Fruit fly (Drosophila melanogaster) whole organism, adult: Measurements from ENCODE around the gene MED15.
"Not testable (repeated sequence)": the region's sequence is repeated elsewhere in the genome, so short reads cannot be mapped to it uniquely, and the experiment has no call there.

Source experiments
- CG11617 ChIP-seq: fragments of 200-800 bp; sonication (Bioruptor generic); optimal IDR thresholded peaks from 2 replicates; lab custom pipeline; 2017; ENCODE audit warnings: mild to moderate bottlenecking, missing biosample characterization, missing genetic modification reagents, missing genetic modification characterization
- CG12768 ChIP-seq: fragments of 200-800 bp; sonication (Bioruptor generic); optimal IDR thresholded peaks from 2 replicates; lab custom pipeline; 2017; ENCODE audit warnings: missing biosample characterization, missing genetic modification characterization, mild to moderate bottlenecking, moderate library complexity, missing genetic modification reagents
- CG14711 ChIP-seq: fragments of 200-800 bp; sonication (Bioruptor generic); optimal IDR thresholded peaks from 2 replicates; lab custom pipeline; 2018; ENCODE audit warnings: missing biosample characterization, mild to moderate bottlenecking, missing genetic modification characterization, moderate library complexity
- CG1620 ChIP-seq: fragments of 200-800 bp; sonication (Bioruptor generic); optimal IDR thresholded peaks from 2 replicates; lab custom pipeline; 2016; ENCODE audit warnings: missing biosample characterization, missing genetic modification characterization
- CG33017 ChIP-seq: fragments of 200-800 bp; sonication (Bioruptor generic); optimal IDR thresholded peaks from 2 replicates; lab custom pipeline; 2018; ENCODE audit warnings: missing biosample characterization, mild to moderate bottlenecking, missing genetic modification characterization, moderate library complexity
- CG5204 ChIP-seq: fragments of 200-800 bp; sonication (Bioruptor generic); optimal IDR thresholded peaks from 2 replicates; lab custom pipeline; 2016; ENCODE audit warnings: missing biosample characterization, missing genetic modification characterization
- CG7045 ChIP-seq: fragments of 200-800 bp; sonication (Bioruptor generic); optimal IDR thresholded peaks from 2 replicates; lab custom pipeline; 2017; ENCODE audit warnings: missing biosample characterization, mild to moderate bottlenecking, missing genetic modification characterization
- CG7101 ChIP-seq: fragments of 200-800 bp; sonication (Bioruptor generic); optimal IDR thresholded peaks from 2 replicates; lab custom pipeline; 2018; ENCODE audit warnings: missing biosample characterization, mild to moderate bottlenecking, missing genetic modification characterization, moderate library complexity
- Clk ChIP-seq: fragments of 200-800 bp; sonication (Bioruptor generic); optimal IDR thresholded peaks from 2 replicates; lab custom pipeline; 2017; ENCODE audit warnings: missing biosample characterization, missing genetic modification characterization
- Crg-1 ChIP-seq: fragments of 200-800 bp; sonication (Bioruptor generic); optimal IDR thresholded peaks from 2 replicates; lab custom pipeline; 2016; ENCODE audit warnings: missing biosample characterization, missing genetic modification characterization
- Hr96 ChIP-seq: fragments of 200-800 bp; sonication (Bioruptor generic); optimal IDR thresholded peaks from 2 replicates; lab custom pipeline; 2016; ENCODE audit warnings: missing biosample characterization, missing genetic modification characterization
- Mnt ChIP-seq: fragments of 200-800 bp; sonication (Bioruptor generic); optimal IDR thresholded peaks from 2 replicates; lab custom pipeline; 2016; ENCODE audit warnings: missing biosample characterization, mild to moderate bottlenecking, missing genetic modification characterization
- bab1 ChIP-seq: fragments of 200-800 bp; sonication (Bioruptor generic); optimal IDR thresholded peaks from 3 replicates; lab custom pipeline; 2019; ENCODE audit warnings: missing biosample characterization, mild to moderate bottlenecking, missing genetic modification characterization, moderate library complexity
- cic ChIP-seq: fragments of 200-800 bp; sonication (Bioruptor generic); optimal IDR thresholded peaks from 2 replicates; lab custom pipeline; 2017; ENCODE audit warnings: missing biosample characterization, mild to moderate bottlenecking, missing genetic modification characterization, moderate library complexity
- cnc ChIP-seq, 2 experiments: fragments of >200 bp; optimal IDR thresholded peaks; 2 replicates each; lab custom pipeline; 2017
- kay ChIP-seq: fragments of 200-800 bp; sonication (Bioruptor generic); peaks from one replicate; lab custom pipeline; 2016; ENCODE audit warnings: missing biosample characterization, missing genetic modification characterization, borderline replicate concordance
- ovo ChIP-seq: fragments of 200-800 bp; sonication (Bioruptor generic); optimal IDR thresholded peaks from 2 replicates; lab custom pipeline; 2016; ENCODE audit warnings: missing biosample characterization, missing genetic modification characterization
- pad ChIP-seq: fragments of 200-800 bp; sonication (Bioruptor generic); optimal IDR thresholded peaks from 3 replicates; lab custom pipeline; 2017; ENCODE audit warnings: missing biosample characterization, missing genetic modification characterization, mild to moderate bottlenecking, moderate library complexity, missing genetic modification reagents
- tj ChIP-seq: fragments of 200-800 bp; sonication (Bioruptor generic); optimal IDR thresholded peaks from 3 replicates; lab custom pipeline; 2017; ENCODE audit warnings: missing biosample characterization, mild to moderate bottlenecking, missing genetic modification characterization, moderate library complexity
- toe ChIP-seq: fragments of 200-800 bp; sonication (Bioruptor generic); optimal IDR thresholded peaks from 2 replicates; lab custom pipeline; 2016; ENCODE audit warnings: missing biosample characterization, missing genetic modification characterization

MED15 gene

DNA sequence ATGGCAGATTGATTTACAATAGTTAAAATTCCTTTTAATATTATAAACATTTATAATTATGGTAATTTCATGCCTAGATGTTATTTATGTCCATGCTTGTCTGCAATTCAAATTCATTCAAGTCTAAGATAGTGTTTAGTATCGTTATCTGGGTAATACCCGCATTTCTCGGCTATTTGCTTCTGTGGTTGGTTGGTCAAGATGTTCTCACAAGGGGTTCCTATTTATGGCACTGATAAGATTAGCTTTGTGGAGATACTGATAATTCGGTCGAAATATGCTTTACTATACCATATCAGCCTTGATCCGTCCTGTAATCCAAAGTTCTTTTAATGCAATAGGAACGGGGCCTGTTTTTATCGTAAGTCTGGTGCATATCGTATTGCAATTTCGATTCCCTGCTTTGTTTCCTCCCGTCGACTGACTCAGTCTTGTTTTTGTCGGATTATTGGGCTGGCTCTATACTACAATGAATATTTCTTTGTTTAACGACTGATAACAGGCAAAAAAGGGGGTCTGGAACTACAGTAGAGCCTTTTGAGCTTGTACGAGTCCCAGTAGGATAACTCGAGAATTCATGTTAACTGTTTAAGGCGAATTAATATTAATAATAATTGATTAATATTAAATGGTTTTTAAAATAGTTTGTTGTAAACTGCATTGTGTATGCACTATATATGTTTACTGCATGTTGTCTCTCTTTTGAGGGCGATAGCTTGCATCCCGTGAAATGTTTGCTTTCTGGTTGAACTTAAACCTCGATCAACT lies 20.9 kb upstream of the MED15 start:
- no peak for TF ChIP-seq CG1620
- TF ChIP-seq Mnt (GFP tag; lab: Kevin White, UChicago), result peak; percentile 3
- TF ChIP-seq CG14711 (tag; lab: Kevin White, UChicago), result peak; percentile 16

DNA sequence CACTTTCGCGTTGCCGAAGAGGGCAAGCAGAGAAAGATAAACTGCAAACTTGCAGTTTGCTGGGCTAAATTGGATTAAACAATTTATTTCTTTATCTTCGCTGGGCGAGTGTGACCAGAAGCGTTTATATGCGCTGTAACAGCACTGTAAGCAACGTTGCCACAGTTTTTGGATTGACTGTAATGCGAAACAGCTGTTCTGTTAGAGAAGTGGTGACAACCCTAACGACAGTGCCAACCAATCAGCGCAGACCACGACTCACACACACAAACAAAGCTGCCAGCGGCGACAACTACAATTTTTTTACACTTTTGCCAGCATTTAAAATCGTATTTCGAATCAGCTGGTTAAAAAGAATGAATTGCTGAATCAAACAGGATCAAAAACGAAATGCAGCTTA lies 19.9 kb upstream of the MED15 start, which contains the start of the genes crq and shv:
crq (minus strand) TSS at position 153 of the 400 bp plus-strand sequence.
shv (plus strand) TSS at position 237 of the 400 bp plus-strand sequence.
- TF ChIP-seq CG12768 (GFP tag; lab: Kevin White, UChicago), result no peak
- peak; percentile 42 for TF ChIP-seq cic (GFP tag; lab: Kevin White, UChicago)
- TF ChIP-seq toe (GFP tag; lab: Kevin White, UChicago), result no peak
- peak; percentile 38 for TF ChIP-seq pad (GFP tag; lab: Kevin White, UChicago)
- TF ChIP-seq CG14711 (tag; lab: Kevin White, UChicago), result peak; percentile 99
- peak; percentile 74 for TF ChIP-seq tj
- TF ChIP-seq bab1 (GFP tag; lab: Kevin White, UChicago), result peak; percentile 63

DNA sequence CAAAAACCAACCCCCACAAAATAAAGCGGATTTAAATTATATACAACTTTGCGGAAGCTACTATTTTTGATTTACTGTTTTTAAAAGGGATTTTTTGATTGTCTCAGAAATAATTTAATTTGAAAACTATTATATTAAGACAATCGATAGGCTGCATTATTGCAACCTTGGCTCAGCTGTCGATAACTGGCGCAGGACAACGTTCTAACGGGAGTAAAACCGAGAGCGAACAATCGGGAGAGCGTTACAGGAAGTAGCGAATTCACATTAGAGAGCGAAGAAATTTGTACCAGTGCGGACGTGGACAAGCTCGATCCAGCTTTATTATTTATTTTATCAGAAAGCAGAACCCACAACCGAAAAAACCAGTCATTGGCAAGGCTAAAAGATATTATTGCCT lies 17.5 kb upstream of the MED15 start, which contains the start of gene CG4133:
CG4133 (plus strand) TSS at position 258 of the 400 bp plus-strand sequence.
- not testable (repeated sequence) for TF ChIP-seq CG7045 (GFP tag; lab: Kevin White, UChicago); Crg-1; pad (GFP tag; lab: Kevin White, UChicago)

DNA sequence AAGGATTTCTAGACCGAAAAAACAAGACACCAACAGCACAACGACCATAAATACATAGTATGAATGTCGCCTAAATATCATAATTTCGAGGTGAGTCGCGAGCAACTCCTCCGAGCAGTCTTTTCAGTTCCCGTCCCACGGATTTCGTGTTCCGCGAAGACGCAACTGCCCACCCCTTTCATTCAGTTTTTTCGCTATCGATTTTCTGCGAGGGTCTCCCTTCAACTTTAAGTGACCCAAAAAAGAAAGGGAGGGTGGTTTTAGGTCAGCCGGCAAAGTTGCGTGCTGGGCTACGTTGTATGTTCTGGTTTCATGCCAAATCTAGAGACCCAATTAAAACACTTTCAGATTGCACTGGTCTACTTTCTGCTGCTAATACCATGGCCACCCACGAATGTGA lies 17.1 kb upstream of the MED15 start:
- TF ChIP-seq CG11617 (no peak), CG14711 (tag; lab: Kevin White, UChicago) (no peak), cnc (optimal IDR thresholded peaks at IDR 0.05; lab: Kevin White, UChicago) (no peak), pad (GFP tag; lab: Kevin White, UChicago) (no peak), bab1 (GFP tag; lab: Kevin White, UChicago) (no peak), CG7045 (GFP tag; lab: Kevin White, UChicago) (no peak), CG1620 (no peak), toe (GFP tag; lab: Kevin White, UChicago) (no peak), Hr96 (GFP tag; lab: Kevin White, UChicago) (no peak), cic (GFP tag; lab: Kevin White, UChicago) (no peak), kay (GFP tag; lab: Kevin White, UChicago) (no peak), CG5204 (no peak), CG33017 (no peak)

DNA sequence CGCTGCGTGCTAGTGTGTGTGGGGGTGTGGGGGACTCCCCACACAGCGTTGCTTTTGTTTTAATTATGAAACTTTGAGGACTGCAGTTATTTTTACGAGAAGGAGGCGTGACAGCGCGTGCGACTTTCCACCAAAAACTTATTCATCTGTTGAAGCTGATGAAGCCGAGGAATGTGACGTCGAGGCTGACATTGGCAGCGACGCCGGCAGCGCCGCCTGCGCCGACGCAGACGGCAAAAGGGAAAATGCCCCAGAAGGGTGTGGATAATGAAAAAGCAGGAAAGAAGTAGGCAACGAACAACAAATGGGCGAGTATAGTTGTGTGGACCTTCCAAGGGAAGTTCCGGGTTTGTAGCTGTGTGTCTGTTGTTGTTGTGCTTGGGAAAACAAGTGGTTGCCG lies 5.1 kb upstream of the MED15 start:
- TF ChIP-seq CG11617 (no peak), CG12768 (GFP tag; lab: Kevin White, UChicago) (no peak), bab1 (GFP tag; lab: Kevin White, UChicago) (no peak), cnc (optimal IDR thresholded peaks at IDR 0.05; lab: Kevin White, UChicago) (no peak), CG5204 (no peak), CG7101 (tag; lab: Kevin White, UChicago) (no peak), kay (GFP tag; lab: Kevin White, UChicago) (no peak), CG1620 (no peak), Crg-1 (no peak), Clk (GFP tag; lab: Kevin White, UChicago) (no peak), cic (GFP tag; lab: Kevin White, UChicago) (no peak), Hr96 (GFP tag; lab: Kevin White, UChicago) (no peak), ovo (GFP tag; lab: Kevin White, UChicago) (no peak)

DNA sequence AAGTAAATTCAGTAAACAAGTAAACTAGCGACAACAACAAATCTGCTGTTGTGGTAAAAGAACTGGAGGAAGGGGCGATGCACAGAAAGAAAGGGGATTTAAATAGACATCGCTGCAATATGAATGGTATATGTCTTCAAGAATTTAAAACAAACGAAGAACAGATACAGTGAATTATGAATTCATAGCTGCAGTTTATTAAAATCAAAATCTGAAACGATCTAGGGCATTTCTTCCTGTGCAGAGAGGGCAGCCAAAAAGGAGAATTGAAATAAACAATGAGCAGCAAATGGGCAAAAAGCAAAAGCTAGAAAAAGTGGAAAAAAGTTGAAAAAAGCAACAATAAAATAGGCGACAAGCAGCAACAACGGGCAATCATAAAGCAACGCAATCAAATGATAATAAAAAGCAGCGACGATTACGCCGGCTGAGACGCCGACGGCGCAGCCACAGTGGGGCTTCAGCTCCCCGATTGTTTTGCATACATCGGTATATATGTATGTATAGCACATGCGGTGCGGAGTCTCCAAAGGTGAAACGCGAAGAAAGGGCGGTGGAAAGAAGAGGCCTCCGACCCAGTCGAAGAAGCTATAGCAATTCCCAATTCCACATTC lies 4.0 kb upstream of the MED15 start:
- TF ChIP-seq Hr96 (GFP tag; lab: Kevin White, UChicago), result peak; percentile 32
- peak; percentile 89 for TF ChIP-seq kay (GFP tag; lab: Kevin White, UChicago)
- TF ChIP-seq CG12768 (GFP tag; lab: Kevin White, UChicago), result peak; percentile 65
- TF ChIP-seq Crg-1, result no peak
- no peak for TF ChIP-seq CG1620
- TF ChIP-seq CG33017, result peak; percentile 63
- TF ChIP-seq cnc (optimal IDR thresholded peaks at IDR 0.05; lab: Kevin White, UChicago), result no peak
- no peak for TF ChIP-seq Mnt (GFP tag; lab: Kevin White, UChicago)
- peak; percentile 68 for TF ChIP-seq CG7101 (tag; lab: Kevin White, UChicago)
- peak; percentile 50 for TF ChIP-seq CG11617
- TF ChIP-seq tj, result peak; percentile 60
- TF ChIP-seq bab1 (GFP tag; lab: Kevin White, UChicago), result no peak
- TF ChIP-seq CG14711 (tag; lab: Kevin White, UChicago), result peak; percentile 74
- peak; percentile 14 for TF ChIP-seq pad (GFP tag; lab: Kevin White, UChicago)
- peak; percentile 48 for TF ChIP-seq CG5204
- TF ChIP-seq cic (GFP tag; lab: Kevin White, UChicago), result peak; percentile 84
- TF ChIP-seq toe (GFP tag; lab: Kevin White, UChicago), result no peak
- no peak for TF ChIP-seq ovo (GFP tag; lab: Kevin White, UChicago)
- peak; percentile 18 for TF ChIP-seq CG7045 (GFP tag; lab: Kevin White, UChicago)
- TF ChIP-seq Clk (GFP tag; lab: Kevin White, UChicago), result no peak
